Worm (Caenorhabditis elegans) whole organism, young adult: Measurements from ENCODE around the gene arrd-6.

Experiments used
- cebp-2 ChIP-seq: fragments of 200-800 bp; sonication (Bioruptor generic); IDR thresholded peaks from 2 replicates; pipeline ENCODE4 v1.3.6; 2022; ENCODE audit warnings: missing genetic modification characterization, missing compliant biosample characterization
- hmg-1.2 ChIP-seq: fragments of 200-800 bp; sonication (Bioruptor generic); IDR thresholded peaks from 2 replicates; pipeline ENCODE4 v1.3.6; 2022; ENCODE audit warnings: missing genetic modification reagents, missing genetic modification characterization, missing compliant biosample characterization

DNA sequence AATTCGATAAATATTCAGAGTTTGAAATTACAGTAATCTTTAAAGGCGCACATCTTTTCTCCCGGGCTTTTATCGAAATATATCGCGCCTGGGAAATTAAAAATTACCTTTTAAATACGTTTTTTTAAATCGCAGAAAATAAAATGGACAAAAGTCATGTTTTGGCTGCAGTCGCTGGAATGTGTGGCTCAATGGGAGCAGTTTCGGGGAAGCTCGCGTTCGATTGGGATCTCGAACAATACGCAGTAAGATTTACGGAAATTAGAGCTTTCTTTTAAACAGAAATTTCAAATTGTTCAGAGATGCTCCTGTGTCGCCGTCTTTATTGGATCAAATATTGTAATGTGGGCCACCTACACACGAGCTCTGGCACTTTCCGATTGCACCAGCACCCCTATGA, 13.0 kb upstream of the arrd-6 start, which contains the start of gene F40F8.12:
- TF ChIP-seq hmg-1.2 (GFP tag; lab: Robert Waterston, UW) (no peak), cebp-2 (GFP tag; lab: Robert Waterston, UW) (no peak)
